Worm (Caenorhabditis elegans): ENCODE results near the gene fbxb-82.
"Not testable (repeated sequence)": the region's sequence is repeated elsewhere in the genome, so short reads cannot be mapped to it uniquely, and the experiment has no call there.

ce11 chrIII:97018-97417, 46.0 kb downstream of the fbxb-82 start, which contains the start of gene C29F9.8:
- TF ChIP-seq ceh-39 (tag; optimal IDR thresholded peaks at IDR 0.05); nhr-28 (tag; optimal IDR thresholded peaks at IDR 0.05); ces-1 (GFP tag; optimal IDR thresholded peaks at IDR 0.05); unc-62 (GFP tag; optimal IDR thresholded peaks at IDR 0.05); pha-4 (tag; optimal IDR thresholded peaks at IDR 0.05); nhr-12 (tag; optimal IDR thresholded peaks at IDR 0.05); ceh-43 (GFP tag; optimal IDR thresholded peaks at IDR 0.05); ztf-11 (tag; optimal IDR thresholded peaks at IDR 0.05); lin-13 (tag; optimal IDR thresholded peaks at IDR 0.05); blmp-1 (tag; optimal IDR thresholded peaks at IDR 0.05); nhr-76 (tag; optimal IDR thresholded peaks at IDR 0.05); mab-5 (tag; optimal IDR thresholded peaks at IDR 0.05); mep-1 (tag; optimal IDR thresholded peaks at IDR 0.05): not testable (repeated sequence)

Data from whole organism, mixed stage, embryonic.